Worm (Caenorhabditis elegans) whole organism, L2 larva: Measurements from ENCODE around the gene Y59E1A.4.

Experiments used
- alr-1 ChIP-seq: fragments of 150-350 bp; optimal IDR thresholded peaks from 2 replicates; lab custom pipeline; 2014; ENCODE audit warnings: missing biosample characterization, missing genetic modification characterization
- dmd-4 ChIP-seq: sonication (generic microtip); optimal IDR thresholded peaks from 2 replicates; lab custom pipeline; 2017; ENCODE audit warnings: missing biosample characterization, missing genetic modification characterization
- egl-27 ChIP-seq: sonication (generic microtip); optimal IDR thresholded peaks from 3 replicates; lab custom pipeline; 2017; ENCODE audit warnings: missing biosample characterization, missing genetic modification reagents, missing genetic modification characterization
- elt-3 ChIP-seq: sonication (generic microtip); optimal IDR thresholded peaks from 2 replicates; lab custom pipeline; 2017; ENCODE audit warnings: missing biosample characterization, missing genetic modification characterization
- fos-1 ChIP-seq: fragments of 150-350 bp; optimal IDR thresholded peaks from 2 replicates; lab custom pipeline; 2014; ENCODE audit warnings: missing biosample characterization, missing genetic modification characterization
- lsy-2 ChIP-seq, 2 experiments: fragments of 150-350 bp in 1 of 2; sonication (generic microtip) in 1 of 2; optimal IDR thresholded peaks; 2 replicates each; lab custom pipeline; 2014 to 2017; ENCODE audit warnings: missing biosample characterization in 2 of 2, missing genetic modification characterization in 2 of 2
- mab-5 ChIP-seq: fragments of 150-350 bp; optimal IDR thresholded peaks from 2 replicates; lab custom pipeline; 2014; ENCODE audit warnings: missing biosample characterization, missing genetic modification characterization
- nhr-6 ChIP-seq: fragments of 150-350 bp; optimal IDR thresholded peaks from 2 replicates; lab custom pipeline; 2014; ENCODE audit warnings: missing biosample characterization, missing genetic modification characterization
- sem-4 ChIP-seq: fragments of 150-350 bp; optimal IDR thresholded peaks from 2 replicates; lab custom pipeline; 2014; ENCODE audit warnings: missing biosample characterization, missing genetic modification reagents, missing genetic modification characterization

Y59E1A.4 gene

ce11 chrX:1890817-1891216 lies 49.0 kb downstream of the Y59E1A.4 start:
- TF ChIP-seq nhr-6 (tag; lab: Kevin White, UChicago) (no peak), mab-5 (tag; lab: Kevin White, UChicago) (no peak), alr-1 (tag; lab: Kevin White, UChicago) (no peak), elt-3 (tag; lab: Kevin White, UChicago) (no peak), dmd-4 (tag; lab: Kevin White, UChicago) (no peak), sem-4 (no peak), fos-1 (no peak), egl-27 (tag; lab: Kevin White, UChicago) (no peak), lsy-2 (tag; optimal IDR thresholded peaks at IDR 0.05; lab: Kevin White, UChicago) (no peak)
